Worm (Caenorhabditis elegans): ENCODE results near the gene chil-2.

ce11 chrII:9886216-9886615, 11.8 kb upstream of the chil-2 start, which contains the start of gene algn-8:
- no peak for TF ChIP-seq ztf-3 (GFP tag; optimal IDR thresholded peaks at IDR 0.05)
- no peak for TF ChIP-seq tbx-9 (tag; optimal IDR thresholded peaks at IDR 0.05; ENCODE audit: borderline replicate concordance)
- no peak for TF ChIP-seq lsl-1 (GFP tag; optimal IDR thresholded peaks at IDR 0.05)
- no peak for TF ChIP-seq attf-6 (GFP tag; IDR thresholded peaks at IDR 0.05)
- no peak for TF ChIP-seq unc-62 (GFP tag; optimal IDR thresholded peaks at IDR 0.05)

Data from whole organism, young adult.